Fruit fly (Drosophila melanogaster) whole organism, prepupa: ENCODE results near the gene CG7632.

Source experiments
- Blimp-1 ChIP-seq: fragments of 200-800 bp; sonication (Bioruptor generic); optimal IDR thresholded peaks from 3 replicates; lab custom pipeline; 2017; ENCODE audit warnings: missing biosample characterization, missing genetic modification characterization, mild to moderate bottlenecking, moderate library complexity, missing genetic modification reagents
- CG16779 ChIP-seq: fragments of 200-800 bp; sonication (Bioruptor generic); optimal IDR thresholded peaks from 3 replicates; lab custom pipeline; 2017; ENCODE audit warnings: missing biosample characterization, mild to moderate bottlenecking, missing genetic modification characterization
- CG6276 ChIP-seq: fragments of 200-800 bp; sonication (Bioruptor generic); optimal IDR thresholded peaks from 2 replicates; lab custom pipeline; 2017; ENCODE audit warnings: missing biosample characterization, mild to moderate bottlenecking, missing genetic modification characterization
- Eip75B ChIP-seq: fragments of 200-800 bp; sonication (Bioruptor generic); optimal IDR thresholded peaks from 3 replicates; lab custom pipeline; 2016; ENCODE audit warnings: missing biosample characterization, missing genetic modification characterization
- Eip78C ChIP-seq: fragments of 200-800 bp; sonication (Bioruptor generic); peaks from one replicate; lab custom pipeline; 2016; ENCODE audit warnings: missing biosample characterization, missing genetic modification characterization
- Sox102F ChIP-seq: fragments of 200-800 bp; sonication (Bioruptor generic); optimal IDR thresholded peaks from 2 replicates; lab custom pipeline; 2016; ENCODE audit warnings: missing biosample characterization, mild to moderate bottlenecking, missing genetic modification characterization
- Sox14 ChIP-seq: fragments of 200-800 bp; sonication (Bioruptor generic); optimal IDR thresholded peaks from 3 replicates; lab custom pipeline; 2016; ENCODE audit warnings: missing biosample characterization, missing genetic modification characterization
- dsx ChIP-seq: fragments of 200-800 bp; optimal IDR thresholded peaks from 3 replicates; lab custom pipeline; 2019; ENCODE audit warnings: missing biosample characterization, mild to moderate bottlenecking, missing genetic modification characterization, moderate library complexity; ENCODE audit not compliant: poor library complexity, severe bottlenecking
- fd59A ChIP-seq: fragments of 200-800 bp; sonication (Bioruptor generic); optimal IDR thresholded peaks from 2 replicates; lab custom pipeline; 2017; ENCODE audit warnings: missing biosample characterization, mild to moderate bottlenecking, missing genetic modification characterization, missing genetic modification reagents
- fkh ChIP-seq: fragments of 200-800 bp; sonication (Bioruptor generic); optimal IDR thresholded peaks from 3 replicates; lab custom pipeline; 2017; ENCODE audit warnings: missing biosample characterization, mild to moderate bottlenecking, missing genetic modification characterization, moderate library complexity
- net ChIP-seq: fragments of 200-800 bp; sonication (Bioruptor generic); optimal IDR thresholded peaks from 3 replicates; lab custom pipeline; 2016; ENCODE audit warnings: missing biosample characterization, missing genetic modification characterization

dm6 chr3L:21347197-21347831 lies 42.8 kb downstream of the CG7632 start:
- TF ChIP-seq Eip75B (peak; percentile 58), CG16779 (tag; lab: Kevin White, UChicago) (no peak), fkh (GFP tag; lab: Kevin White, UChicago) (no peak), Sox102F (GFP tag; lab: Kevin White, UChicago) (peak; percentile 48), fd59A (GFP tag; lab: Kevin White, UChicago) (peak; percentile 65), Blimp-1 (GFP tag; lab: Kevin White, UChicago) (no peak), dsx (GFP tag; lab: Kevin White, UChicago) (no peak), Eip78C (GFP tag; lab: Kevin White, UChicago) (peak; percentile 92), CG6276 (GFP tag; lab: Kevin White, UChicago) (peak; percentile 49), net (GFP tag; lab: Kevin White, UChicago) (peak; percentile 61), Sox14 (peak; percentile 62)
